Fruit fly (Drosophila melanogaster): ENCODE measurements around the gene CG15484.

CG15484 gene

DNA sequence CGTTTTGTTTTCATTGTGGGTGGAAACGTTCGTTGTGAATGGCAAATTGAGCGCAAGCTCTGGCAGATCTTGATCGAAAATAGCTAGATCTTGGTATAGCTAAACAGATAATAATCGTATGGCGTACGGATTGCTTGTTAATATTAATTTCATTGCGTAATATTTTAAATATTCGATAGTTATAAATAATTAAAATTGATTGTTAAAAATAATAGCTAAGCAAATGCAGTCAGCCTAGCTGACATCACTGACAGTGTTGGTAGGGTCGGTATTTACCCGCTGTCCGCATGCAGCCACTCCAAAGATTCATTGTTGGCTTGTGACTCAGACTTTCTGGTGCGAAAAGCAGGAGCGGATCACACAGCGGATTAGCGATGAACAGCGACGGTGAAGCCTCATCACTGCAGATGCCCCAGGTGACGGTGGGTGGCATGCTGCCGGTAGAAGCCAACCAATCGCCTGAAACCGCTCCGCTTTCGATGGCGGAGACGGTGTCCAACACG is 3.0 kb downstream of the CG15484 start, which contains the start of the genes CG5776 and spict:
TSS of gene CG5776 (minus strand) at position 34 of the 503 bp plus-strand sequence.
TSS of gene spict (plus strand) at position 308 of the 503 bp plus-strand sequence.
- TF ChIP-seq Hr38 (GFP tag; optimal IDR thresholded peaks at IDR 0.05), result no peak
- peak in 1 of 2 experiments; percentile 53 for TF ChIP-seq salr (GFP tag; optimal IDR thresholded peaks at IDR 0.05)
- peak; percentile 71 for TF ChIP-seq OdsH (GFP tag; optimal IDR thresholded peaks at IDR 0.05)
- TF ChIP-seq CG6808 (GFP tag; optimal IDR thresholded peaks at IDR 0.05), result peak; percentile 40
- TF ChIP-seq CG4318 (GFP tag; optimal IDR thresholded peaks at IDR 0.05), result no peak
- TF ChIP-seq Eip75B (GFP tag; optimal IDR thresholded peaks at IDR 0.05), result peak; percentile 60
- peak; percentile 87 for TF ChIP-seq svp (GFP tag)
- no peak for TF ChIP-seq CG16779 (tag; optimal IDR thresholded peaks at IDR 0.05)
- TF ChIP-seq CG34406 (GFP tag; optimal IDR thresholded peaks at IDR 0.05), result peak; percentile 58
- peak; percentile 47 for TF ChIP-seq CG31627 (GFP tag; optimal IDR thresholded peaks at IDR 0.05)
- peak; percentile 73 for TF ChIP-seq CG11902 (GFP tag; optimal IDR thresholded peaks at IDR 0.05)
- peak; percentile 69 for TF ChIP-seq lz (GFP tag; optimal IDR thresholded peaks at IDR 0.05)
- TF ChIP-seq Eip78C (GFP tag), result peak; percentile 75
- peak; percentile 42 to 66 for TF ChIP-seq ss (GFP tag; optimal IDR thresholded peaks at IDR 0.05)
- peak; percentile 69 for TF ChIP-seq CG3919 (GFP tag; optimal IDR thresholded peaks at IDR 0.05)
- peak; percentile 14 for TF ChIP-seq cyc (GFP tag; optimal IDR thresholded peaks at IDR 0.05)
- TF ChIP-seq acj6 (GFP tag; optimal IDR thresholded peaks at IDR 0.05), result peak; percentile 54
- TF ChIP-seq topi (GFP tag; optimal IDR thresholded peaks at IDR 0.05), result peak; percentile 61
- TF ChIP-seq achi (GFP tag; optimal IDR thresholded peaks at IDR 0.05), result peak; percentile 64
- TF ChIP-seq esn (GFP tag; optimal IDR thresholded peaks at IDR 0.05), result peak; percentile 71
- TF ChIP-seq CG3032 (tag; optimal IDR thresholded peaks at IDR 0.05), result peak; percentile 67
- TF ChIP-seq net (GFP tag; optimal IDR thresholded peaks at IDR 0.05), result no peak
- peak; percentile 79 for TF ChIP-seq CG10631 (GFP tag; optimal IDR thresholded peaks at IDR 0.05)
- no peak for TF ChIP-seq Lpt (GFP tag; optimal IDR thresholded peaks at IDR 0.05)
- no peak for TF ChIP-seq spab (GFP tag; optimal IDR thresholded peaks at IDR 0.05)
- no peak for TF ChIP-seq CG8319 (GFP tag; optimal IDR thresholded peaks at IDR 0.05)
- TF ChIP-seq CG6276 (GFP tag; optimal IDR thresholded peaks at IDR 0.05), result no peak
- peak; percentile 55 for TF ChIP-seq Blimp-1 (GFP tag; optimal IDR thresholded peaks at IDR 0.05)
- peak; percentile 39 for TF ChIP-seq Eip93F (GFP tag; optimal IDR thresholded peaks at IDR 0.05)
- peak; percentile 50 for TF ChIP-seq Ets21C (GFP tag; optimal IDR thresholded peaks at IDR 0.05)
- TF ChIP-seq vri (GFP tag; optimal IDR thresholded peaks at IDR 0.05), result peak; percentile 62
- no peak for TF ChIP-seq CG7368 (GFP tag; optimal IDR thresholded peaks at IDR 0.05)
- peak; percentile 65 for TF ChIP-seq CG8119 (GFP tag; IDR thresholded peaks at IDR 0.05)
- no peak for TF ChIP-seq pdm3 (GFP tag; optimal IDR thresholded peaks at IDR 0.05)
- TF ChIP-seq Gug (GFP tag; IDR thresholded peaks at IDR 0.05), result peak; percentile 58; the same call in 1 of the 2 replicates
- TF ChIP-seq CG6854 (GFP tag; optimal IDR thresholded peaks at IDR 0.05), result peak; percentile 68
- TF ChIP-seq eg (GFP tag; IDR thresholded peaks at IDR 0.05), result no peak; the same call in none of the 3 replicates
- TF ChIP-seq CG15336 (GFP tag; IDR thresholded peaks at IDR 0.05), result peak; percentile 70
- TF ChIP-seq Sox14 (GFP tag; optimal IDR thresholded peaks at IDR 0.05), result peak; percentile 70
- peak; percentile 66 for TF ChIP-seq Met (GFP tag; optimal IDR thresholded peaks at IDR 0.05)
- peak; percentile 48 for TF ChIP-seq CG1621 (tag; optimal IDR thresholded peaks at IDR 0.05)
- no peak for TF ChIP-seq Sox102F (GFP tag; optimal IDR thresholded peaks at IDR 0.05)
- peak; percentile 64 for TF ChIP-seq dsx (GFP tag; optimal IDR thresholded peaks at IDR 0.05; ENCODE audit: poor library complexity, severe bottlenecking)
- no peak for TF ChIP-seq Sox15 (GFP tag; optimal IDR thresholded peaks at IDR 0.05)
- TF ChIP-seq dac (GFP tag; optimal IDR thresholded peaks at IDR 0.05), result peak; percentile 66
- no peak for TF ChIP-seq CG9139 (GFP tag; optimal IDR thresholded peaks at IDR 0.05)
- TF ChIP-seq Hr39 (GFP tag; optimal IDR thresholded peaks at IDR 0.05), result peak; percentile 48
- TF ChIP-seq CG10669 (GFP tag; optimal IDR thresholded peaks at IDR 0.05), result no peak
- TF ChIP-seq CG6163 (GFP tag; IDR thresholded peaks at IDR 0.05), result peak; percentile 80
- peak; percentile 57 for TF ChIP-seq Smox (GFP tag; optimal IDR thresholded peaks at IDR 0.05)
- TF ChIP-seq CG11762 (GFP tag; optimal IDR thresholded peaks at IDR 0.05; ENCODE audit: insufficient read depth), result no peak
- TF ChIP-seq CG11294 (GFP tag; IDR thresholded peaks at IDR 0.05), result peak; percentile 51; the same call in 1 of the 2 replicates

All from whole organism, prepupa.